Fruit fly (Drosophila melanogaster) whole organism, embryonic: ENCODE data around the gene foxo.

Experiments
- CG10543 ChIP-seq: fragments of 200-800 bp; sonication (Bioruptor generic); optimal IDR thresholded peaks from 3 replicates; lab custom pipeline; 2017; ENCODE audit warnings: missing biosample characterization, mild to moderate bottlenecking, missing genetic modification characterization, moderate library complexity
- CG12155 ChIP-seq: fragments of 200-800 bp; sonication (Bioruptor generic); optimal IDR thresholded peaks from 3 replicates; lab custom pipeline; 2016; ENCODE audit warnings: missing biosample characterization, missing genetic modification characterization
- CG12299 ChIP-seq: fragments of 200-800 bp; sonication (Bioruptor generic); optimal IDR thresholded peaks from 2 replicates; lab custom pipeline; 2018; ENCODE audit warnings: missing biosample characterization, mild to moderate bottlenecking, missing genetic modification characterization
- CG1233 ChIP-seq: fragments of 200-800 bp; sonication (Bioruptor generic); optimal IDR thresholded peaks from 4 replicates; lab custom pipeline; 2018; ENCODE audit warnings: missing biosample characterization, mild to moderate bottlenecking, missing genetic modification characterization
- CG13296 ChIP-seq: fragments of 200-800 bp; sonication (Bioruptor generic); optimal IDR thresholded peaks from 3 replicates; lab custom pipeline; 2018; ENCODE audit warnings: missing biosample characterization, mild to moderate bottlenecking, missing genetic modification characterization
- CG14860 ChIP-seq: fragments of 200-800 bp; sonication (Bioruptor generic); IDR thresholded peaks from 3 replicates; pipeline ENCODE4 v1.3.6; 2022; ENCODE audit warnings: missing biosample characterization, missing genetic modification characterization; ENCODE audit not compliant: partially characterized antibody
- CG16779 ChIP-seq: fragments of 200-800 bp; sonication (Bioruptor generic); IDR thresholded peaks from 2 replicates; pipeline ENCODE4 v1.3.6; 2022; ENCODE audit warnings: missing biosample characterization, missing genetic modification characterization
- CG33557 ChIP-seq: fragments of 200-800 bp; sonication (Bioruptor generic); optimal IDR thresholded peaks from 2 replicates; lab custom pipeline; 2019; ENCODE audit warnings: missing biosample characterization, mild to moderate bottlenecking, missing genetic modification characterization, moderate library complexity
- CG4730 ChIP-seq: fragments of 200-800 bp; sonication (Bioruptor generic); IDR thresholded peaks from 2 replicates; pipeline ENCODE4 v1.3.6; 2022; ENCODE audit warnings: missing biosample characterization, missing genetic modification characterization
- CG6654 ChIP-seq: fragments of 200-800 bp; sonication (Bioruptor generic); optimal IDR thresholded peaks from 2 replicates; lab custom pipeline; 2017; ENCODE audit warnings: missing biosample characterization, mild to moderate bottlenecking, missing genetic modification characterization
- CG7357 ChIP-seq: fragments of 200-800 bp; sonication (Bioruptor generic); IDR thresholded peaks from 3 replicates; pipeline ENCODE4 v1.3.6; 2022; ENCODE audit warnings: missing biosample characterization, missing genetic modification characterization
- CG7928 ChIP-seq: fragments of 200-800 bp; sonication (Bioruptor generic); optimal IDR thresholded peaks from 2 replicates; lab custom pipeline; 2017; ENCODE audit warnings: missing biosample characterization, mild to moderate bottlenecking, missing genetic modification characterization
- CG8089 ChIP-seq: fragments of 200-800 bp; sonication (Bioruptor generic); optimal IDR thresholded peaks from 3 replicates; lab custom pipeline; 2016; ENCODE audit warnings: missing biosample characterization, missing genetic modification characterization
- CG8281 ChIP-seq: fragments of 200-800 bp; sonication (Bioruptor generic); optimal IDR thresholded peaks from 2 replicates; lab custom pipeline; 2018; ENCODE audit warnings: missing biosample characterization, mild to moderate bottlenecking, missing genetic modification characterization, moderate library complexity
- CG8765 ChIP-seq: fragments of 200-800 bp; sonication (Bioruptor generic); IDR thresholded peaks from 2 replicates; pipeline ENCODE4 v1.3.6; 2022; ENCODE audit warnings: missing biosample characterization, missing genetic modification characterization
- CG9797 ChIP-seq: fragments of 200-800 bp; sonication (Bioruptor generic); optimal IDR thresholded peaks from 3 replicates; lab custom pipeline; 2018; ENCODE audit warnings: missing biosample characterization, mild to moderate bottlenecking, missing genetic modification characterization
- D19B ChIP-seq: fragments of 200-800 bp; sonication (Bioruptor generic); optimal IDR thresholded peaks from 2 replicates; lab custom pipeline; 2017; ENCODE audit warnings: missing biosample characterization, mild to moderate bottlenecking, missing genetic modification characterization
- Dek ChIP-seq: fragments of 200-800 bp; sonication (Bioruptor generic); optimal IDR thresholded peaks from 3 replicates; lab custom pipeline; 2019; ENCODE audit warnings: missing biosample characterization, mild to moderate bottlenecking, missing genetic modification characterization, moderate library complexity
- Dref ChIP-seq: fragments of 200-800 bp; sonication (Bioruptor generic); IDR thresholded peaks from 2 replicates; pipeline ENCODE4 v1.3.6; 2022; ENCODE audit warnings: missing biosample characterization, missing genetic modification characterization
- Eip74EF ChIP-seq, 2 experiments: fragments of 200-800 bp in 1 of 2; fragments of >200 bp in 1 of 2; sonication (Bioruptor generic) in 1 of 2; optimal IDR thresholded peaks; 2 replicates each; lab custom pipeline; 2017 to 2019; ENCODE audit warnings: missing biosample characterization in 2 of 2, missing genetic modification characterization in 2 of 2, mild to moderate bottlenecking in 1 of 2, moderate library complexity in 1 of 2
- Ets97D ChIP-seq: fragments of 200-800 bp; sonication (Bioruptor generic); optimal IDR thresholded peaks from 3 replicates; lab custom pipeline; 2016; ENCODE audit warnings: missing biosample characterization, missing genetic modification characterization
- Fer3 ChIP-seq: fragments of 200-800 bp; sonication (Bioruptor generic); optimal IDR thresholded peaks from 2 replicates; lab custom pipeline; 2018; ENCODE audit warnings: missing biosample characterization, mild to moderate bottlenecking, missing genetic modification characterization, moderate library complexity
- GATAe ChIP-seq: fragments of 200-800 bp; sonication (Bioruptor generic); conservative IDR thresholded peaks from 2 replicates; pipeline ENCODE4 v1.3.6; 2022; ENCODE audit warnings: missing biosample characterization, missing genetic modification characterization
- Hr39 ChIP-seq: fragments of >200 bp; optimal IDR thresholded peaks from 2 replicates; lab custom pipeline; 2017
- Mad ChIP-seq: fragments of 200-800 bp; sonication (Bioruptor generic); optimal IDR thresholded peaks from 2 replicates; lab custom pipeline; 2016; ENCODE audit warnings: missing biosample characterization, missing genetic modification characterization
- Max ChIP-seq: fragments of 200-800 bp; sonication (Bioruptor generic); optimal IDR thresholded peaks from 2 replicates; lab custom pipeline; 2016; ENCODE audit warnings: missing biosample characterization, mild to moderate bottlenecking, missing genetic modification characterization
- Rx ChIP-seq: fragments of 200-800 bp; sonication (Bioruptor generic); IDR thresholded peaks from 2 replicates; pipeline ENCODE4 v1.3.6; 2022; ENCODE audit warnings: missing biosample characterization, missing genetic modification characterization
- Scr ChIP-seq: fragments of 200-800 bp; sonication (Bioruptor generic); IDR thresholded peaks from 2 replicates; pipeline ENCODE4 v1.3.6; 2022; ENCODE audit warnings: missing biosample characterization, missing genetic modification characterization; ENCODE audit not compliant: partially characterized antibody
- Xbp1 ChIP-seq: fragments of 200-800 bp; sonication (Bioruptor generic); optimal IDR thresholded peaks from 3 replicates; lab custom pipeline; 2016; ENCODE audit warnings: missing biosample characterization, mild to moderate bottlenecking, missing genetic modification characterization
- amos ChIP-seq: fragments of 200-800 bp; sonication (Bioruptor generic); IDR thresholded peaks from 2 replicates; pipeline ENCODE4 v1.3.6; 2022; ENCODE audit warnings: missing biosample characterization, missing genetic modification characterization; ENCODE audit not compliant: partially characterized antibody
- cas ChIP-seq: fragments of 200-800 bp; sonication (Bioruptor generic); IDR thresholded peaks from 2 replicates; pipeline ENCODE4 v1.3.6; 2022; ENCODE audit warnings: missing biosample characterization, missing genetic modification characterization
- dan ChIP-seq: fragments of 200-800 bp; sonication (Bioruptor generic); IDR thresholded peaks from 2 replicates; pipeline ENCODE4 v1.3.6; 2022; ENCODE audit warnings: missing biosample characterization, missing genetic modification characterization
- dati ChIP-seq: fragments of 200-800 bp; sonication (Bioruptor generic); IDR thresholded peaks from 2 replicates; pipeline ENCODE4 v1.3.6; 2022; ENCODE audit warnings: missing biosample characterization, missing genetic modification characterization
- ftz-f1 ChIP-seq: fragments of 200-800 bp; sonication (Bioruptor generic); optimal IDR thresholded peaks from 2 replicates; lab custom pipeline; 2016; ENCODE audit warnings: missing biosample characterization, missing genetic modification characterization
- grn ChIP-seq: fragments of 200-800 bp; sonication (Bioruptor generic); optimal IDR thresholded peaks from 3 replicates; lab custom pipeline; 2017; ENCODE audit warnings: missing biosample characterization, missing genetic modification characterization
- hbn ChIP-seq: fragments of 200-800 bp; sonication (Bioruptor generic); IDR thresholded peaks from 2 replicates; pipeline ENCODE4 v1.3.6; 2022; ENCODE audit warnings: missing biosample characterization, missing genetic modification characterization; ENCODE audit not compliant: partially characterized antibody
- her ChIP-seq: fragments of 200-800 bp; sonication (Bioruptor generic); optimal IDR thresholded peaks from 2 replicates; lab custom pipeline; 2016; ENCODE audit warnings: missing biosample characterization, missing genetic modification characterization
- klu ChIP-seq: fragments of 200-800 bp; sonication (Bioruptor generic); IDR thresholded peaks from 2 replicates; pipeline ENCODE4 v1.3.6; 2022; ENCODE audit warnings: missing biosample characterization, missing genetic modification characterization
- knrl ChIP-seq: fragments of 200-800 bp; sonication (Bioruptor generic); IDR thresholded peaks from 3 replicates; pipeline ENCODE4 v1.3.6; 2022; ENCODE audit warnings: missing biosample characterization, missing genetic modification characterization; ENCODE audit not compliant: partially characterized antibody
- lab ChIP-seq: fragments of 200-800 bp; sonication (Bioruptor generic); optimal IDR thresholded peaks from 3 replicates; lab custom pipeline; 2017; ENCODE audit warnings: missing biosample characterization, missing genetic modification characterization, mild to moderate bottlenecking, moderate library complexity, missing genetic modification reagents
- mld ChIP-seq: fragments of 200-800 bp; sonication (Bioruptor generic); IDR thresholded peaks from 3 replicates; pipeline ENCODE4 v1.3.6; 2022; ENCODE audit warnings: missing biosample characterization, missing genetic modification characterization; ENCODE audit not compliant: partially characterized antibody
- nmo ChIP-seq: fragments of 200-800 bp; sonication (Bioruptor generic); optimal IDR thresholded peaks from 2 replicates; lab custom pipeline; 2018; ENCODE audit warnings: missing biosample characterization, mild to moderate bottlenecking, missing genetic modification characterization, moderate library complexity
- odd ChIP-seq: fragments of 200-800 bp; sonication (Bioruptor generic); optimal IDR thresholded peaks from 2 replicates; lab custom pipeline; 2017; ENCODE audit warnings: missing biosample characterization, mild to moderate bottlenecking, missing genetic modification characterization
- pb ChIP-seq: fragments of 200-800 bp; sonication (Bioruptor generic); optimal IDR thresholded peaks from 3 replicates; lab custom pipeline; 2016; ENCODE audit warnings: missing biosample characterization, missing genetic modification characterization
- pzg ChIP-seq: fragments of 200-800 bp; sonication (Bioruptor generic); optimal IDR thresholded peaks from 3 replicates; lab custom pipeline; 2018; ENCODE audit warnings: missing biosample characterization, mild to moderate bottlenecking, missing genetic modification characterization, moderate library complexity
- sisA ChIP-seq: fragments of 200-800 bp; sonication (Bioruptor generic); IDR thresholded peaks from 2 replicates; pipeline ENCODE4 v1.3.6; 2022; ENCODE audit warnings: missing biosample characterization, missing genetic modification characterization
- slp2 ChIP-seq: fragments of 200-800 bp; sonication (Bioruptor generic); optimal IDR thresholded peaks from 2 replicates; lab custom pipeline; 2016; ENCODE audit warnings: missing biosample characterization, missing genetic modification characterization
- so ChIP-seq: fragments of 200-800 bp; sonication (Bioruptor generic); IDR thresholded peaks from 3 replicates; pipeline ENCODE4 v1.3.6; 2022; ENCODE audit warnings: missing biosample characterization, missing genetic modification characterization
- sob ChIP-seq: fragments of 200-800 bp; sonication (Bioruptor generic); IDR thresholded peaks from 2 replicates; pipeline ENCODE4 v1.3.6; 2022; ENCODE audit warnings: missing biosample characterization, missing genetic modification characterization
- stwl ChIP-seq: fragments of 200-800 bp; sonication (Bioruptor generic); optimal IDR thresholded peaks from 3 replicates; lab custom pipeline; 2018; ENCODE audit warnings: missing biosample characterization, mild to moderate bottlenecking, missing genetic modification characterization, moderate library complexity
- unpg ChIP-seq: fragments of 200-800 bp; sonication (Bioruptor generic); optimal IDR thresholded peaks from 3 replicates; lab custom pipeline; 2018; ENCODE audit warnings: missing biosample characterization, mild to moderate bottlenecking, missing genetic modification characterization, moderate library complexity
- vfl ChIP-seq: fragments of 200-800 bp; sonication (Bioruptor generic); optimal IDR thresholded peaks from 2 replicates; lab custom pipeline; 2016; ENCODE audit warnings: missing biosample characterization, missing genetic modification characterization

The foxo gene

dm6 chr3R:14008854-14009253 lies 47.9 kb upstream of the foxo start (continued):
- no peak for TF ChIP-seq cas (GFP tag; lab: Robert Waterston, UW)
- no peak for TF ChIP-seq Fer3 (tag; lab: Kevin White, UChicago)
- TF ChIP-seq CG8089, result peak; percentile 24
- TF ChIP-seq nmo (GFP tag; lab: Kevin White, UChicago), result peak; percentile 27
- no peak for TF ChIP-seq D19B
- TF ChIP-seq amos (GFP tag; lab: Robert Waterston, UW), result no peak
- TF ChIP-seq Hr39, result no peak
- TF ChIP-seq Eip74EF (GFP tag; optimal IDR thresholded peaks at IDR 0.05; lab: Kevin White, UChicago), result no peak
- no peak for TF ChIP-seq Ets97D (GFP tag; lab: Kevin White, UChicago)
- no peak for TF ChIP-seq CG13296 (GFP tag; lab: Kevin White, UChicago)
- no peak for TF ChIP-seq klu (GFP tag; lab: Robert Waterston, UW)
- no peak for TF ChIP-seq dati
- TF ChIP-seq CG9797 (GFP tag; lab: Kevin White, UChicago), result no peak
- TF ChIP-seq sob (GFP tag; lab: Robert Waterston, UW), result no peak
- no peak for TF ChIP-seq CG12299 (tag; lab: Kevin White, UChicago)
- no peak for TF ChIP-seq ftz-f1 (GFP tag; lab: Kevin White, UChicago)
- no peak for TF ChIP-seq Dek (tag; lab: Kevin White, UChicago)
- no peak for TF ChIP-seq mld
- TF ChIP-seq stwl (tag; lab: Kevin White, UChicago), result no peak
- TF ChIP-seq dan (GFP tag; lab: Robert Waterston, UW), result no peak
- TF ChIP-seq odd (GFP tag; lab: Kevin White, UChicago), result no peak
- no peak for TF ChIP-seq grn (GFP tag; lab: Kevin White, UChicago)
- TF ChIP-seq CG33557, result no peak
- TF ChIP-seq CG1233 (GFP tag; lab: Kevin White, UChicago), result peak; percentile 36
- TF ChIP-seq CG7357 (GFP tag; lab: Robert Waterston, UW), result peak; percentile 22; the same call in 1 of the 3 replicates
- no peak for TF ChIP-seq CG8765
- TF ChIP-seq pb (GFP tag; lab: Kevin White, UChicago), result no peak
- no peak for TF ChIP-seq CG8281 (tag; lab: Kevin White, UChicago)
- TF ChIP-seq Scr (GFP tag; lab: Robert Waterston, UW), result no peak
- TF ChIP-seq pzg (GFP tag; lab: Kevin White, UChicago), result no peak
- TF ChIP-seq slp2 (GFP tag; lab: Kevin White, UChicago), result no peak
- no peak for TF ChIP-seq her (GFP tag; lab: Kevin White, UChicago)
- peak; percentile 32 for TF ChIP-seq Xbp1 (GFP tag; lab: Kevin White, UChicago)
- TF ChIP-seq Max (GFP tag; lab: Kevin White, UChicago), result no peak
- no peak for TF ChIP-seq CG4730
- peak; percentile 49 for TF ChIP-seq unpg (GFP tag; lab: Kevin White, UChicago)
- no peak for TF ChIP-seq vfl (GFP tag; lab: Kevin White, UChicago)
- peak; percentile 18 for TF ChIP-seq CG6654 (GFP tag; lab: Kevin White, UChicago)
- no peak for TF ChIP-seq hbn (GFP tag; lab: Robert Waterston, UW)
- TF ChIP-seq so (GFP tag; lab: Robert Waterston, UW), result no peak
- TF ChIP-seq CG14860, result no peak
- no peak for TF ChIP-seq GATAe (GFP tag; lab: Robert Waterston, UW)
- TF ChIP-seq sisA, result peak; percentile 63
- TF ChIP-seq CG12155, result no peak
- TF ChIP-seq Mad, result no peak
- peak; percentile 39 for TF ChIP-seq lab (GFP tag; lab: Kevin White, UChicago)
- TF ChIP-seq Rx (GFP tag; lab: Robert Waterston, UW), result no peak
- TF ChIP-seq CG10543 (GFP tag; lab: Kevin White, UChicago), result no peak
- TF ChIP-seq CG16779, result no peak
- no peak for TF ChIP-seq Dref (GFP tag; lab: Robert Waterston, UW)
- no peak for TF ChIP-seq knrl (GFP tag; lab: Robert Waterston, UW)
- TF ChIP-seq CG7928 (GFP tag; lab: Kevin White, UChicago), result no peak
